Worm (Caenorhabditis elegans) whole organism, L4/young adult: ENCODE results near the gene tmed-4.

Experiments
- W03F9.2 ChIP-seq: fragments of 150-350 bp; optimal IDR thresholded peaks from 2 replicates; lab custom pipeline; 2014; ENCODE audit warnings: missing biosample characterization, missing genetic modification characterization
- dao-5 ChIP-seq: sonication (generic microtip); optimal IDR thresholded peaks from 2 replicates; lab custom pipeline; 2016; ENCODE audit warnings: missing genotype, missing genetic modification characterization, moderate library complexity, missing compliant biosample characterization
- him-1 ChIP-seq: sonication (generic microtip); optimal IDR thresholded peaks from 2 replicates; lab custom pipeline; 2016; ENCODE audit warnings: missing genotype, missing genetic modification reagents, missing genetic modification characterization, missing compliant biosample characterization

ce11 chrV:19915973-19916605 is 32.8 kb downstream of the tmed-4 start, which contains the start of the genes chk-2 and Y60A3A.19:
- no peak for TF ChIP-seq him-1 (tag; lab: Kevin White, UChicago)
- no peak for TF ChIP-seq dao-5 (tag; lab: Kevin White, UChicago)
- TF ChIP-seq W03F9.2 (tag; lab: Kevin White, UChicago) = no peak
